Fruit fly (Drosophila melanogaster) whole organism, pupa: Measurements from ENCODE around the gene ema.

Experiments
- CG13204 ChIP-seq: fragments of 200-800 bp; sonication (Bioruptor generic); optimal IDR thresholded peaks from 2 replicates; lab custom pipeline; 2018; ENCODE audit warnings: missing biosample characterization, mild to moderate bottlenecking, missing genetic modification characterization, moderate library complexity
- CG15710 ChIP-seq: fragments of 200-800 bp; sonication (Bioruptor generic); optimal IDR thresholded peaks from 2 replicates; lab custom pipeline; 2018; ENCODE audit warnings: missing biosample characterization, mild to moderate bottlenecking, missing genetic modification characterization, moderate library complexity
- CG32121 ChIP-seq: fragments of 200-800 bp; sonication (Bioruptor generic); IDR thresholded peaks from 2 replicates; pipeline ENCODE4 v1.3.6; 2022; ENCODE audit warnings: missing biosample characterization, missing genetic modification characterization
- CG34367 ChIP-seq: fragments of 200-800 bp; sonication (Bioruptor generic); optimal IDR thresholded peaks from 2 replicates; lab custom pipeline; 2018; ENCODE audit warnings: missing biosample characterization, mild to moderate bottlenecking, missing genetic modification characterization
- CG4496 ChIP-seq: fragments of 200-800 bp; sonication (Bioruptor generic); IDR thresholded peaks from 3 replicates; pipeline ENCODE4 v1.3.6; 2022; ENCODE audit warnings: missing biosample characterization, missing genetic modification characterization
- CG8301 ChIP-seq: fragments of 200-800 bp; sonication (Bioruptor generic); optimal IDR thresholded peaks from 2 replicates; lab custom pipeline; 2018; ENCODE audit warnings: missing biosample characterization, mild to moderate bottlenecking, missing genetic modification characterization
- EcR ChIP-seq: fragments of 200-800 bp; sonication (Bioruptor generic); optimal IDR thresholded peaks from 3 replicates; lab custom pipeline; 2019; ENCODE audit warnings: missing biosample characterization, missing genetic modification characterization, mild to moderate bottlenecking, moderate library complexity, missing genetic modification reagents
- Pif1A ChIP-seq: fragments of 200-800 bp; sonication (Bioruptor generic); optimal IDR thresholded peaks from 3 replicates; lab custom pipeline; 2016; ENCODE audit warnings: missing biosample characterization, missing genetic modification characterization
- Pif1B ChIP-seq: fragments of 200-800 bp; sonication (Bioruptor generic); optimal IDR thresholded peaks from 3 replicates; lab custom pipeline; 2016; ENCODE audit warnings: missing biosample characterization, missing genetic modification characterization
- Snoo ChIP-seq: fragments of 200-800 bp; sonication (Bioruptor generic); optimal IDR thresholded peaks from 3 replicates; lab custom pipeline; 2017; ENCODE audit warnings: missing biosample characterization, mild to moderate bottlenecking, missing genetic modification characterization, inconsistent platforms
- fd96Ca ChIP-seq: fragments of 200-800 bp; sonication (Bioruptor generic); IDR thresholded peaks from 3 replicates; pipeline ENCODE4 v1.3.6; 2022; ENCODE audit warnings: missing biosample characterization, missing genetic modification characterization

dm6 chr3R:16423323-16423722, 18.1 kb downstream of the ema start:
- TF ChIP-seq Pif1A (GFP tag; lab: Kevin White, UChicago), result no peak
- TF ChIP-seq CG32121 (GFP tag; lab: Robert Waterston, UW), result no peak
- TF ChIP-seq EcR (GFP tag; lab: Kevin White, UChicago), result no peak
- no peak for TF ChIP-seq Pif1B (GFP tag; lab: Kevin White, UChicago)
- peak; percentile 59; the same call in 1 of the 3 replicates for TF ChIP-seq CG4496 (GFP tag; lab: Robert Waterston, UW)
- peak; percentile 10 for TF ChIP-seq CG34367 (tag; lab: Kevin White, UChicago)
- no peak for TF ChIP-seq CG8301
- peak; percentile 3 for TF ChIP-seq CG15710 (tag; lab: Kevin White, UChicago)
- no peak for TF ChIP-seq Snoo
- peak; percentile 37 for TF ChIP-seq CG13204 (GFP tag; lab: Kevin White, UChicago)
- TF ChIP-seq fd96Ca, result no peak
